Fruit fly (Drosophila melanogaster) whole organism, prepupa: Measurements from ENCODE around the gene CG15446.

Experiments
- Blimp-1 ChIP-seq: fragments of 200-800 bp; sonication (Bioruptor generic); optimal IDR thresholded peaks from 3 replicates; lab custom pipeline; 2017; ENCODE audit warnings: missing biosample characterization, missing genetic modification characterization, mild to moderate bottlenecking, moderate library complexity, missing genetic modification reagents
- CG10631 ChIP-seq: fragments of 200-800 bp; sonication (Bioruptor generic); optimal IDR thresholded peaks from 2 replicates; lab custom pipeline; 2016; ENCODE audit warnings: missing biosample characterization, missing genetic modification characterization
- CG10669 ChIP-seq: fragments of 200-800 bp; sonication (Bioruptor generic); optimal IDR thresholded peaks from 3 replicates; lab custom pipeline; 2018; ENCODE audit warnings: missing biosample characterization, mild to moderate bottlenecking, missing genetic modification characterization, moderate library complexity
- CG11902 ChIP-seq: fragments of 200-800 bp; sonication (Bioruptor generic); optimal IDR thresholded peaks from 3 replicates; lab custom pipeline; 2016; ENCODE audit warnings: missing biosample characterization, missing genetic modification characterization
- CG15336 ChIP-seq: fragments of 200-800 bp; sonication (Bioruptor generic); IDR thresholded peaks from 2 replicates; pipeline ENCODE4 v1.3.6; 2022; ENCODE audit warnings: missing biosample characterization, missing genetic modification characterization
- CG16779 ChIP-seq: fragments of 200-800 bp; sonication (Bioruptor generic); optimal IDR thresholded peaks from 3 replicates; lab custom pipeline; 2017; ENCODE audit warnings: missing biosample characterization, mild to moderate bottlenecking, missing genetic modification characterization
- CG31627 ChIP-seq: fragments of 200-800 bp; sonication (Bioruptor generic); optimal IDR thresholded peaks from 3 replicates; lab custom pipeline; 2016; ENCODE audit warnings: missing biosample characterization, missing genetic modification characterization
- CG32006 ChIP-seq: fragments of 200-800 bp; sonication (Bioruptor generic); optimal IDR thresholded peaks from 3 replicates; lab custom pipeline; 2017; ENCODE audit warnings: missing biosample characterization, mild to moderate bottlenecking, missing genetic modification characterization
- CG34406 ChIP-seq: fragments of 200-800 bp; sonication (Bioruptor generic); optimal IDR thresholded peaks from 3 replicates; lab custom pipeline; 2016; ENCODE audit warnings: missing biosample characterization, missing genetic modification characterization
- CG3919 ChIP-seq: fragments of 200-800 bp; sonication (Bioruptor generic); optimal IDR thresholded peaks from 3 replicates; lab custom pipeline; 2016; ENCODE audit warnings: missing biosample characterization, missing genetic modification characterization
- CG4318 ChIP-seq: fragments of 200-800 bp; sonication (Bioruptor generic); optimal IDR thresholded peaks from 3 replicates; lab custom pipeline; 2017; ENCODE audit warnings: missing biosample characterization, mild to moderate bottlenecking, missing genetic modification characterization
- CG6163 ChIP-seq: fragments of 200-800 bp; sonication (Bioruptor generic); IDR thresholded peaks from 3 replicates; pipeline ENCODE4 v1.3.6; 2022; ENCODE audit warnings: missing biosample characterization, missing genetic modification characterization
- CG6276 ChIP-seq: fragments of 200-800 bp; sonication (Bioruptor generic); optimal IDR thresholded peaks from 2 replicates; lab custom pipeline; 2017; ENCODE audit warnings: missing biosample characterization, mild to moderate bottlenecking, missing genetic modification characterization
- CG6792 ChIP-seq: fragments of 200-800 bp; sonication (Bioruptor generic); optimal IDR thresholded peaks from 3 replicates; lab custom pipeline; 2016; ENCODE audit warnings: missing biosample characterization, missing genetic modification characterization
- CG6808 ChIP-seq: fragments of 200-800 bp; sonication (Bioruptor generic); optimal IDR thresholded peaks from 3 replicates; lab custom pipeline; 2017; ENCODE audit warnings: missing biosample characterization, missing genetic modification characterization, mild to moderate bottlenecking, moderate library complexity, missing genetic modification reagents
- CG7368 ChIP-seq: fragments of 200-800 bp; sonication (Bioruptor generic); optimal IDR thresholded peaks from 3 replicates; lab custom pipeline; 2016; ENCODE audit warnings: missing biosample characterization, missing genetic modification characterization
- CG8119 ChIP-seq: fragments of 200-800 bp; sonication (Bioruptor generic); IDR thresholded peaks from 3 replicates; pipeline ENCODE4 v1.3.6; 2022; ENCODE audit warnings: missing biosample characterization, missing genetic modification characterization
- CG8319 ChIP-seq: fragments of 200-800 bp; sonication (Bioruptor generic); optimal IDR thresholded peaks from 3 replicates; lab custom pipeline; 2016; ENCODE audit warnings: missing biosample characterization, missing genetic modification characterization
- CG8632 ChIP-seq: fragments of 200-800 bp; sonication (Bioruptor generic); optimal IDR thresholded peaks from 3 replicates; lab custom pipeline; 2016; ENCODE audit warnings: missing biosample characterization, missing genetic modification characterization
- Eip75B ChIP-seq: fragments of 200-800 bp; sonication (Bioruptor generic); optimal IDR thresholded peaks from 3 replicates; lab custom pipeline; 2016; ENCODE audit warnings: missing biosample characterization, missing genetic modification characterization
- Eip78C ChIP-seq: fragments of 200-800 bp; sonication (Bioruptor generic); peaks from one replicate; lab custom pipeline; 2016; ENCODE audit warnings: missing biosample characterization, missing genetic modification characterization
- Eip93F ChIP-seq: fragments of 200-800 bp; sonication (Bioruptor generic); optimal IDR thresholded peaks from 2 replicates; lab custom pipeline; 2016; ENCODE audit warnings: missing biosample characterization, mild to moderate bottlenecking, missing genetic modification characterization
- Ets21C ChIP-seq: fragments of 200-800 bp; sonication (Bioruptor generic); optimal IDR thresholded peaks from 3 replicates; lab custom pipeline; 2016; ENCODE audit warnings: missing biosample characterization, missing genetic modification characterization
- Hr38 ChIP-seq: sonication (Bioruptor generic); optimal IDR thresholded peaks from 2 replicates; lab custom pipeline; 2016; ENCODE audit warnings: missing biosample characterization, missing genetic modification characterization
- Hr39 ChIP-seq: fragments of 200-800 bp; sonication (Bioruptor generic); optimal IDR thresholded peaks from 2 replicates; lab custom pipeline; 2016; ENCODE audit warnings: missing biosample characterization, missing genetic modification characterization
- Hr4 ChIP-seq: fragments of 200-800 bp; sonication (Bioruptor generic); optimal IDR thresholded peaks from 3 replicates; lab custom pipeline; 2016; ENCODE audit warnings: missing biosample characterization, missing genetic modification characterization
- Met ChIP-seq: fragments of 200-800 bp; sonication (Bioruptor generic); optimal IDR thresholded peaks from 3 replicates; lab custom pipeline; 2016; ENCODE audit warnings: missing biosample characterization, missing genetic modification characterization
- OdsH ChIP-seq: fragments of 200-800 bp; sonication (Bioruptor generic); optimal IDR thresholded peaks from 3 replicates; lab custom pipeline; 2016; ENCODE audit warnings: missing biosample characterization, missing genetic modification characterization
- Smox ChIP-seq: fragments of 200-800 bp; sonication (Bioruptor generic); optimal IDR thresholded peaks from 3 replicates; lab custom pipeline; 2016; ENCODE audit warnings: missing biosample characterization, missing genetic modification characterization
- Sox102F ChIP-seq: fragments of 200-800 bp; sonication (Bioruptor generic); optimal IDR thresholded peaks from 2 replicates; lab custom pipeline; 2016; ENCODE audit warnings: missing biosample characterization, mild to moderate bottlenecking, missing genetic modification characterization
- Sox14 ChIP-seq: fragments of 200-800 bp; sonication (Bioruptor generic); optimal IDR thresholded peaks from 3 replicates; lab custom pipeline; 2016; ENCODE audit warnings: missing biosample characterization, missing genetic modification characterization
- achi ChIP-seq: fragments of 200-800 bp; sonication (Bioruptor generic); optimal IDR thresholded peaks from 3 replicates; lab custom pipeline; 2016; ENCODE audit warnings: missing biosample characterization, missing genetic modification characterization
- acj6 ChIP-seq: fragments of 200-800 bp; sonication (Bioruptor generic); optimal IDR thresholded peaks from 3 replicates; lab custom pipeline; 2016; ENCODE audit warnings: missing biosample characterization, missing genetic modification characterization
- cyc ChIP-seq: fragments of 200-800 bp; sonication (Bioruptor generic); optimal IDR thresholded peaks from 3 replicates; lab custom pipeline; 2016; ENCODE audit warnings: missing biosample characterization, missing genetic modification characterization
- dac ChIP-seq: fragments of 200-800 bp; sonication (Bioruptor generic); optimal IDR thresholded peaks from 2 replicates; lab custom pipeline; 2017; ENCODE audit warnings: missing biosample characterization, mild to moderate bottlenecking, missing genetic modification characterization
- eg ChIP-seq: fragments of 200-800 bp; sonication (Bioruptor generic); IDR thresholded peaks from 3 replicates; pipeline ENCODE4 v1.3.6; 2022; ENCODE audit warnings: missing biosample characterization, missing genetic modification characterization
- esn ChIP-seq: fragments of 200-800 bp; sonication (Bioruptor generic); optimal IDR thresholded peaks from 2 replicates; lab custom pipeline; 2016; ENCODE audit warnings: missing biosample characterization, mild to moderate bottlenecking, missing genetic modification characterization, moderate library complexity
- fd59A ChIP-seq: fragments of 200-800 bp; sonication (Bioruptor generic); optimal IDR thresholded peaks from 2 replicates; lab custom pipeline; 2017; ENCODE audit warnings: missing biosample characterization, mild to moderate bottlenecking, missing genetic modification characterization, missing genetic modification reagents
- fkh ChIP-seq: fragments of 200-800 bp; sonication (Bioruptor generic); optimal IDR thresholded peaks from 3 replicates; lab custom pipeline; 2017; ENCODE audit warnings: missing biosample characterization, mild to moderate bottlenecking, missing genetic modification characterization, moderate library complexity
- lz ChIP-seq: fragments of 200-800 bp; sonication (Bioruptor generic); optimal IDR thresholded peaks from 3 replicates; lab custom pipeline; 2016; ENCODE audit warnings: missing biosample characterization, missing genetic modification characterization
- net ChIP-seq: fragments of 200-800 bp; sonication (Bioruptor generic); optimal IDR thresholded peaks from 3 replicates; lab custom pipeline; 2016; ENCODE audit warnings: missing biosample characterization, missing genetic modification characterization
- pdm3 ChIP-seq: fragments of 200-800 bp; sonication (Bioruptor generic); optimal IDR thresholded peaks from 3 replicates; lab custom pipeline; 2016; ENCODE audit warnings: missing biosample characterization, missing genetic modification characterization
- salr ChIP-seq, 2 experiments: fragments of 200-800 bp; sonication (Bioruptor generic); optimal IDR thresholded peaks; 3 replicates each; lab custom pipeline; 2016 to 2018; ENCODE audit warnings: missing biosample characterization in 2 of 2, missing genetic modification characterization in 2 of 2, mild to moderate bottlenecking in 1 of 2
- spab ChIP-seq: fragments of 200-800 bp; sonication (Bioruptor generic); optimal IDR thresholded peaks from 2 replicates; lab custom pipeline; 2017; ENCODE audit warnings: missing biosample characterization, mild to moderate bottlenecking, missing genetic modification characterization, missing genetic modification reagents
- ss ChIP-seq, 2 experiments: fragments of 200-800 bp; sonication (Bioruptor generic); optimal IDR thresholded peaks; 2 replicates in 1 of 2; 3 replicates in 1 of 2; lab custom pipeline; 2017 to 2018; ENCODE audit warnings: mild to moderate bottlenecking in 2 of 2, missing biosample characterization in 2 of 2, missing genetic modification characterization in 2 of 2, moderate library complexity in 1 of 2
- svp ChIP-seq: fragments of 200-800 bp; sonication (Bioruptor generic); peaks from one replicate; lab custom pipeline; 2016; ENCODE audit warnings: missing biosample characterization, missing genetic modification characterization
- topi ChIP-seq: fragments of 200-800 bp; sonication (Bioruptor generic); optimal IDR thresholded peaks from 3 replicates; lab custom pipeline; 2016; ENCODE audit warnings: missing biosample characterization, missing genetic modification characterization
- vri ChIP-seq: fragments of 200-800 bp; sonication (Bioruptor generic); optimal IDR thresholded peaks from 3 replicates; lab custom pipeline; 2016; ENCODE audit warnings: missing biosample characterization, mild to moderate bottlenecking, missing genetic modification characterization

Gene CG15446

DNA sequence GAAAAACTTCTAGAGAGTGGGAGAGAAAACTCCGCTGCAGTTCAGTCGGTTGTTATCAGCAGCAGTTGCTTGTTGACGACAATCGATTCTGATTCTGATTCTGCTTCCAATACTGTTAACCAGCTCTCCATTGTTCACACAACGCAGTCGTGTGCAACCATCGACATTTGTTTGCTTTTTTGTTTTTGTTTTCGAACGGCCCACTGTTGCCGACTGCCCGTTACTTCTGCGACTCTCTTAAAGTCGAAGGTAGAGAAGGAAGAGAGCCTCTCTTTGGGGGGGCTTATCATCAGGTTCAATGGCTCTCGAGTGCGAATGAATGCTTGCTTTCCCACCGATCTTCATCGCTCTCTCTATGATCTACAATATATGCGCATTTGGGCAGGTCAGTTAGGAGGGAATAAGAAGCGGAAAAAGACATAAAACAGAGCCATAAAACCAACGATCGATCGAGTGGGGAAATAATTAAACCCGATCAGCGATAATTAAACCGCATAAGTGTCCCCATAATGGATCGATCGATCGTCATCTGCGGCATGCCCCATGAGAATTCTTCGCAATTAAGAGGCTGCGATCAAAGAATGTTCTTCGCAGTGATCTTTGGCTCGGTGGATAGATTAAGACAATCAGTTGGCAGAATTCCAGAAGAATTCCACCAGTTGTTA, 30.2 kb downstream of the CG15446 start (continued):
- TF ChIP-seq Hr4 (GFP tag; lab: Kevin White, UChicago) (no peak), Met (GFP tag; lab: Kevin White, UChicago) (no peak), fkh (GFP tag; lab: Kevin White, UChicago) (peak; percentile 33), CG6163 (GFP tag; lab: Robert Waterston, UW) (0 out of 3 replicates have a peak, but pooled peaks have one; percentile 39), salr (GFP tag; optimal IDR thresholded peaks at IDR 0.05; lab: Kevin White, UChicago) (no peak), Blimp-1 (GFP tag; lab: Kevin White, UChicago) (no peak), svp (GFP tag; lab: Kevin White, UChicago) (peak; percentile 77)

DNA sequence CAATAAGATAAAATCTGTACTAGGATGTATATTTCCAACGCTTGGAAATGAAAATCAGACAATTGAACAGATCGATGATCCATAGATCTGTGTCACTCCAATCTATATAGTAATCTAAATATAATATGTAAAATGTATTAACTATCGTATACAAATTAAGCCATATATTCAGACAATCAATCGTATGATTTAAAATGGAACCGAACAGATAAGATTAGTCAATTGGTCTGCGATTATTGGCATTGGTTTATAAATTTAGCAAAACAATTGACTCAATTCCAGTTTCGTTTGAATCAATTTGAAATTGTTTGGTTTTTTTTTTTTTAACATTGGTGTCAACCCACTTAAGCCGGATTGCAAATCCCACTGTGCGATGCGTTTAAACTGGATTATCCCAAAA, 34.1 kb downstream of the CG15446 start:
- TF ChIP-seq Eip78C (GFP tag; lab: Kevin White, UChicago) (peak; percentile 77), Blimp-1 (GFP tag; lab: Kevin White, UChicago) (no peak), CG7368 (peak; percentile 8), CG34406 (peak; percentile 35), Sox102F (GFP tag; lab: Kevin White, UChicago) (no peak), CG32006 (GFP tag; lab: Kevin White, UChicago) (peak; percentile 75), CG10631 (GFP tag; lab: Kevin White, UChicago) (peak; percentile 27), CG4318 (peak; percentile 56), CG11902 (GFP tag; lab: Kevin White, UChicago) (peak; percentile 9), CG6808 (peak; percentile 54), svp (GFP tag; lab: Kevin White, UChicago) (peak; percentile 80), Hr39 (GFP tag; lab: Kevin White, UChicago) (peak; percentile 10), CG8119 (GFP tag; lab: Robert Waterston, UW) (0 out of 3 replicates have a peak, but pooled peaks have one; percentile 25), CG6276 (GFP tag; lab: Kevin White, UChicago) (peak; percentile 52), CG10669 (GFP tag; lab: Kevin White, UChicago) (peak; percentile 35), OdsH (peak; percentile 43), esn (peak; percentile 67), Smox (peak; percentile 25), topi (GFP tag; lab: Kevin White, UChicago) (no peak), acj6 (GFP tag; lab: Kevin White, UChicago) (peak; percentile 44), CG15336 (GFP tag; lab: Robert Waterston, UW) (peak; percentile 33; the same call in 1 of the 2 replicates), ss (GFP tag; optimal IDR thresholded peaks at IDR 0.05; lab: Kevin White, UChicago) (peak; percentile 2 to 17), vri (no peak), CG3919 (GFP tag; lab: Kevin White, UChicago) (peak; percentile 15), pdm3 (GFP tag; lab: Kevin White, UChicago) (peak; percentile 36), Ets21C (GFP tag; lab: Kevin White, UChicago) (no peak), salr (GFP tag; optimal IDR thresholded peaks at IDR 0.05; lab: Kevin White, UChicago) (peak; percentile 16 to 72), cyc (peak; percentile 8), Eip75B (GFP tag; lab: Kevin White, UChicago) (peak; percentile 28), CG31627 (GFP tag; lab: Kevin White, UChicago) (peak; percentile 25), net (GFP tag; lab: Kevin White, UChicago) (peak; percentile 51), Met (GFP tag; lab: Kevin White, UChicago) (peak; percentile 38), CG16779 (no peak), dac (GFP tag; lab: Kevin White, UChicago) (peak; percentile 32), Hr38 (GFP tag; lab: Kevin White, UChicago) (no peak), Sox14 (GFP tag; lab: Kevin White, UChicago) (no peak), Hr4 (GFP tag; lab: Kevin White, UChicago) (peak; percentile 16), eg (GFP tag; lab: Robert Waterston, UW) (peak; percentile 49; the same call in 2 of the 3 replicates), Eip93F (no peak), achi (GFP tag; lab: Kevin White, UChicago) (peak; percentile 32), CG8632 (GFP tag; lab: Kevin White, UChicago) (peak; percentile 33), lz (peak; percentile 31), CG8319 (peak; percentile 34), spab (peak; percentile 47), fkh (GFP tag; lab: Kevin White, UChicago) (no peak), CG6792 (GFP tag; lab: Kevin White, UChicago) (peak; percentile 1), fd59A (GFP tag; lab: Kevin White, UChicago) (peak; percentile 43)
